Worm (Caenorhabditis elegans) whole organism, early embryonic: ENCODE data around the gene ins-7.

Experiments
- B0310.2 ChIP-seq: sonication (generic microtip); optimal IDR thresholded peaks from 2 replicates; lab custom pipeline; 2016; ENCODE audit warnings: mild to moderate bottlenecking, missing genetic modification characterization, missing compliant biosample characterization
- F13C5.2 ChIP-seq: sonication (generic microtip); optimal IDR thresholded peaks from 2 replicates; lab custom pipeline; 2017; ENCODE audit warnings: mild to moderate bottlenecking, missing genetic modification characterization, inconsistent platforms, missing compliant biosample characterization
- aly-1 ChIP-seq: sonication (generic microtip); optimal IDR thresholded peaks from 2 replicates; lab custom pipeline; 2016; ENCODE audit warnings: missing genetic modification characterization, missing compliant biosample characterization
- ama-1 ChIP-seq: fragments of 150-350 bp; optimal IDR thresholded peaks from 2 replicates; lab custom pipeline; 2014
- ceh-13 ChIP-seq: fragments of 200-800 bp; sonication (Bioruptor generic); optimal IDR thresholded peaks from 2 replicates; lab custom pipeline; 2018; ENCODE audit warnings: mild to moderate bottlenecking, missing genetic modification characterization, missing compliant biosample characterization
- ceh-36 ChIP-seq: sonication (generic microtip); optimal IDR thresholded peaks from 2 replicates; lab custom pipeline; 2016; ENCODE audit warnings: missing genetic modification characterization, inconsistent platforms, missing compliant biosample characterization
- ets-7 ChIP-seq: sonication (generic microtip); optimal IDR thresholded peaks from 2 replicates; lab custom pipeline; 2016; ENCODE audit warnings: missing genotype, missing genetic modification characterization, missing compliant biosample characterization
- flt-1 ChIP-seq: fragments of 200-800 bp; sonication (Bioruptor generic); IDR thresholded peaks from 2 replicates; pipeline ENCODE4 v1.3.6; 2022; ENCODE audit warnings: missing genetic modification characterization, missing compliant biosample characterization
- hmbx-1 ChIP-seq: sonication (generic microtip); optimal IDR thresholded peaks from 2 replicates; lab custom pipeline; 2016; ENCODE audit warnings: mild to moderate bottlenecking, missing genetic modification characterization, missing compliant biosample characterization
- hmg-4 ChIP-seq: fragments of 200-800 bp; sonication (Bioruptor generic); optimal IDR thresholded peaks from 2 replicates; lab custom pipeline; 2018; ENCODE audit warnings: mild to moderate bottlenecking, missing genetic modification characterization, missing compliant biosample characterization
- hnd-1 ChIP-seq: sonication (generic microtip); optimal IDR thresholded peaks from 2 replicates; lab custom pipeline; 2016; ENCODE audit warnings: missing genetic modification characterization, missing compliant biosample characterization
- pes-1 ChIP-seq: fragments of 200-800 bp; sonication (Bioruptor generic); IDR thresholded peaks from 2 replicates; pipeline ENCODE4 v1.3.6; 2022; ENCODE audit warnings: missing genetic modification reagents, missing genetic modification characterization, missing compliant biosample characterization
- scrt-1 ChIP-seq: fragments of 200-800 bp; sonication (Bioruptor generic); IDR thresholded peaks from 2 replicates; pipeline ENCODE4 v1.3.6; 2022; ENCODE audit warnings: missing genetic modification characterization, missing compliant biosample characterization
- sea-1 ChIP-seq: fragments of 200-800 bp; sonication (Bioruptor generic); conservative IDR thresholded peaks from 2 replicates; pipeline ENCODE4 v1.3.6; 2022; ENCODE audit warnings: missing genetic modification characterization, missing compliant biosample characterization
- tbx-11 ChIP-seq: fragments of 200-800 bp; sonication (Bioruptor generic); IDR thresholded peaks from 2 replicates; pipeline ENCODE4 v1.3.6; 2022; ENCODE audit warnings: missing genetic modification characterization, missing compliant biosample characterization
- tbx-37 ChIP-seq: fragments of 200-800 bp; sonication (Bioruptor generic); conservative IDR thresholded peaks from 2 replicates; pipeline ENCODE4 v1.3.6; 2022; ENCODE audit warnings: missing genetic modification reagents, missing genetic modification characterization, missing compliant biosample characterization
- tra-4 ChIP-seq: sonication (generic microtip); optimal IDR thresholded peaks from 2 replicates; lab custom pipeline; 2017; ENCODE audit warnings: missing genetic modification characterization, missing compliant biosample characterization

The ins-7 gene

ce11 chrIV:9671001-9671652 lies 11.5 kb downstream of the ins-7 start:
- TF ChIP-seq hmg-4 (GFP tag; lab: Kevin White, UChicago) (no peak), hnd-1 (tag; lab: Kevin White, UChicago) (no peak), aly-1 (tag; lab: Kevin White, UChicago) (no peak), scrt-1 (no peak), pes-1 (GFP tag; lab: Robert Waterston, UW) (no peak), ama-1 (lab: Kevin White, UChicago) (no peak), ceh-13 (GFP tag; lab: Kevin White, UChicago) (no peak), B0310.2 (no peak), ets-7 (tag; lab: Kevin White, UChicago) (no peak), flt-1 (GFP tag; lab: Robert Waterston, UW) (no peak), hmbx-1 (tag; lab: Kevin White, UChicago) (no peak), tbx-11 (GFP tag; lab: Robert Waterston, UW) (no peak)

- TF ChIP-seq scrt-1 = no peak
- TF ChIP-seq tra-4 (tag; lab: Kevin White, UChicago) = no peak
- TF ChIP-seq pes-1 (GFP tag; lab: Robert Waterston, UW) = no peak
- no peak for TF ChIP-seq ama-1 (lab: Kevin White, UChicago)
- TF ChIP-seq hmg-4 (GFP tag; lab: Kevin White, UChicago) = no peak
- no peak for TF ChIP-seq sea-1 (GFP tag; lab: Robert Waterston, UW)
- TF ChIP-seq hmbx-1 (tag; lab: Kevin White, UChicago) = no peak
- no peak for TF ChIP-seq ceh-36
- no peak for TF ChIP-seq ets-7 (tag; lab: Kevin White, UChicago)
Measured at ce11 chrIV:9669969-9670368, 12.7 kb downstream of the ins-7 start.

DNA sequence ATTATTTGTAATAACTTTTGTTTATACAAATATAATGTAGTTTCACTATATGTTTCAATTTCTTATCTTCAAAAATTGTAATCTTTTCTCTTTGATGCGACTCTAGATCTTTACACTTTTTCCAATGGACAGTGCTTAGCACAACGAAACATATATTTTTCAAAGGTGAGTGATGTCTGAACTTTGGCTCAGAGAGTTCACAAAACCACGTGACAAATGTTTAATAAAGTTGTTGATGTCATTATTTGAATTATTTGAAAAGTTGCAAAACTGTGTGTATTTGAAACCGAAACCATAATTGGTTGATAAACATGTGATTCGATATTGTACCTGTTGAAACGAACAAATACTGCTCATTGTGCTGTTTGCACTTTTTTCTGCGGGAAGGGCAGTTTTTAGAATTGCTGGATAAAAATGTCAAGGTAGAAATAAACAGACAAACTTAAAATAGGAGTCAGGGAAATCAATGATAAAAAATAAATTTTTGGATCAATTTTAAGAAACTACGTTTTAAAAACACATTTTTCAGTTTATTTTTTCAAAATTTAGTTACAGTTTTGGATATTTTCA lies 14.5 kb downstream of the ins-7 start:
- TF ChIP-seq B0310.2 (no peak), scrt-1 (no peak), tbx-11 (GFP tag; lab: Robert Waterston, UW) (no peak), hnd-1 (tag; lab: Kevin White, UChicago) (no peak)

ce11 chrIV:9667084-9667483 lies 15.6 kb downstream of the ins-7 start:
- TF ChIP-seq hnd-1 (tag; lab: Kevin White, UChicago) = no peak

DNA sequence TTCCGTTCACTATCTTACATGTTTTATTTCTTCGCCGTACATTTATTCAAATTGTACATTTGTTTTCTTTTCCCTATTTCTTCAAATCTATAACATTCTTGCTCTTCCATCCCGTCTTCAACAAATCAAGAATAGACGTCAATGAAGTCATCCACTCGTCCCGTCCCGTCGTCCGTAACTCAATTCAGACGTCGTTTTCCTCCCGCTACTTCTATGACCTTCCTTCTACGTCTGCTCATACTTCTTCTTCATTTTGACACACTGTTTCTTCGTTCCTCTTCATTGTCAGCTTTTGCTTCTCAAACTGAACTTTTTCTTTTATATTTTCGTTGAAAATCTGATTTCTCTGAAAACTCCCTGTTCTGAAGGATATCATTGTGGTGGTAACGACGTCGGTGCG lies 22.6 kb downstream of the ins-7 start:
- TF ChIP-seq hmbx-1 (tag; lab: Kevin White, UChicago) (no peak), scrt-1 (no peak), sea-1 (GFP tag; lab: Robert Waterston, UW) (no peak), B0310.2 (no peak), ets-7 (tag; lab: Kevin White, UChicago) (no peak), flt-1 (GFP tag; lab: Robert Waterston, UW) (no peak), tra-4 (tag; lab: Kevin White, UChicago) (no peak), pes-1 (GFP tag; lab: Robert Waterston, UW) (no peak)

- TF ChIP-seq tbx-11 (GFP tag; lab: Robert Waterston, UW) = no peak
- TF ChIP-seq hmg-4 (GFP tag; lab: Kevin White, UChicago) = no peak
Measured at ce11 chrIV:9657753-9658152, 24.9 kb downstream of the ins-7 start, which contains the start of gene acc-1. Gene acc-1, plus strand, starts transcription at chrIV:9658053.

- TF ChIP-seq ama-1 (lab: Kevin White, UChicago) = no peak
- TF ChIP-seq pes-1 (GFP tag; lab: Robert Waterston, UW) = no peak
- TF ChIP-seq B0310.2 = no peak
- TF ChIP-seq ceh-36 = no peak
- no peak for TF ChIP-seq tra-4 (tag; lab: Kevin White, UChicago)
- TF ChIP-seq ceh-13 (GFP tag; lab: Kevin White, UChicago) = no peak
- no peak for TF ChIP-seq tbx-11 (GFP tag; lab: Robert Waterston, UW)
- no peak for TF ChIP-seq hnd-1 (tag; lab: Kevin White, UChicago)
- TF ChIP-seq aly-1 (tag; lab: Kevin White, UChicago) = no peak
- TF ChIP-seq sea-1 (GFP tag; lab: Robert Waterston, UW) = no peak
- no peak for TF ChIP-seq ets-7 (tag; lab: Kevin White, UChicago)
- no peak for TF ChIP-seq hmg-4 (GFP tag; lab: Kevin White, UChicago)
- no peak for TF ChIP-seq tbx-37 (GFP tag; lab: Robert Waterston, UW)
- TF ChIP-seq F13C5.2 (tag; lab: Kevin White, UChicago) = no peak
- no peak for TF ChIP-seq scrt-1
- TF ChIP-seq hmbx-1 (tag; lab: Kevin White, UChicago) = no peak
- TF ChIP-seq flt-1 (GFP tag; lab: Robert Waterston, UW) = no peak
Measured at ce11 chrIV:9655556-9655955, 27.1 kb downstream of the ins-7 start.

- TF ChIP-seq hmg-4 (GFP tag; lab: Kevin White, UChicago) = no peak
- no peak for TF ChIP-seq scrt-1
- TF ChIP-seq pes-1 (GFP tag; lab: Robert Waterston, UW) = no peak
- no peak for TF ChIP-seq F13C5.2 (tag; lab: Kevin White, UChicago)
- no peak for TF ChIP-seq B0310.2
- TF ChIP-seq tbx-37 (GFP tag; lab: Robert Waterston, UW) = no peak
- TF ChIP-seq flt-1 (GFP tag; lab: Robert Waterston, UW) = no peak
- no peak for TF ChIP-seq tra-4 (tag; lab: Kevin White, UChicago)
- no peak for TF ChIP-seq aly-1 (tag; lab: Kevin White, UChicago)
- TF ChIP-seq ets-7 (tag; lab: Kevin White, UChicago) = no peak
- TF ChIP-seq ceh-13 (GFP tag; lab: Kevin White, UChicago) = no peak
- no peak for TF ChIP-seq sea-1 (GFP tag; lab: Robert Waterston, UW)
- TF ChIP-seq tbx-11 (GFP tag; lab: Robert Waterston, UW) = no peak
- no peak for TF ChIP-seq hnd-1 (tag; lab: Kevin White, UChicago)
- no peak for TF ChIP-seq ama-1 (lab: Kevin White, UChicago)
- no peak for TF ChIP-seq hmbx-1 (tag; lab: Kevin White, UChicago)
- no peak for TF ChIP-seq ceh-36
Measured at ce11 chrIV:9654017-9654416, 28.6 kb downstream of the ins-7 start, which contains the start of gene F58G6.7. Gene F58G6.7, plus strand, starts transcription at chrIV:9654317.
